Worm (Caenorhabditis elegans) whole organism, mixed stage, embryonic: ENCODE results near the gene F20E11.17.

Source experiments
- ceh-83 ChIP-seq: fragments of 200-800 bp; sonication (Bioruptor generic); optimal IDR thresholded peaks from 2 replicates; lab custom pipeline; 2018; ENCODE audit warnings: mild to moderate bottlenecking, missing genetic modification characterization, missing compliant biosample characterization
- mep-1 ChIP-seq: fragments of 150-350 bp; optimal IDR thresholded peaks from 2 replicates; lab custom pipeline; 2017; ENCODE audit warnings: missing biosample characterization, missing genetic modification reagents, missing genetic modification characterization, inconsistent platforms
- nhr-2 ChIP-seq: fragments of 150-350 bp; optimal IDR thresholded peaks from 2 replicates; lab custom pipeline; 2014; ENCODE audit warnings: missing biosample characterization, missing genetic modification characterization
- nhr-237 ChIP-seq: fragments of 150-350 bp; optimal IDR thresholded peaks from 2 replicates; lab custom pipeline; 2014; ENCODE audit warnings: missing biosample characterization, missing genetic modification characterization
- sem-2 ChIP-seq: fragments of 200-800 bp; sonication (Bioruptor generic); optimal IDR thresholded peaks from 2 replicates; lab custom pipeline; 2018; ENCODE audit warnings: mild to moderate bottlenecking, missing genetic modification characterization, missing compliant biosample characterization
- snpc-4 ChIP-seq: fragments of 150-350 bp; optimal IDR thresholded peaks from 2 replicates; lab custom pipeline; 2014; ENCODE audit warnings: missing biosample characterization, missing genetic modification characterization
- unc-39 ChIP-seq: fragments of 150-350 bp; optimal IDR thresholded peaks from 2 replicates; lab custom pipeline; 2014; ENCODE audit warnings: missing biosample characterization, missing genetic modification characterization
- unc-62 ChIP-seq: fragments of 150-350 bp; optimal IDR thresholded peaks from 2 replicates; lab custom pipeline; 2014; ENCODE audit warnings: missing biosample characterization, missing genetic modification reagents, missing genetic modification characterization

DNA sequence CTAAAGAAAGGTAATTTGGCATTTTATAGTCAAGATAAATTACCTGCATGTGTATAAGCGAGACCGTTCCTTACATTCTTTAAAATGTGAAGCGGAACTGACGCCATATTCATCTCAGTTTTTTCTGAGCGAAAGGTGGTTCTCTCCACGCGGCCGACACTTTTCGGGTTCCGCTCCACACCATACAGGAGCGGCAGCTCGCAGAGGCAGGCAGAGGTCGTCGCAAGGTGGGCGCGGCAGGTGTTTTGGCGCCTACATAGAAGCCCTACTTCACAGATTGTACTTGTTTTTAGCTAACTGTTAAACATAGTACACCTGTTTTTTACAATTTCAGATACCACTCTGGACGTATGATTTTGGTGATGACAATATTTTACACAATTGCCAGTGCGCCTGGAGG is 1.2 kb downstream of the F20E11.17 start:
- TF ChIP-seq unc-39 (tag; lab: Kevin White, UChicago) (no peak), mep-1 (tag; lab: Kevin White, UChicago) (no peak), snpc-4 (tag; lab: Kevin White, UChicago) (no peak), sem-2 (GFP tag; lab: Kevin White, UChicago) (no peak), ceh-83 (GFP tag; lab: Kevin White, UChicago) (no peak), nhr-2 (tag; lab: Kevin White, UChicago) (no peak), unc-62 (no peak), nhr-237 (tag; lab: Kevin White, UChicago) (no peak)
